Worm (Caenorhabditis elegans) whole organism, L2 larva: ENCODE data around the gene C48B4.6.

Source experiments
- F13H6.1 ChIP-seq: sonication (generic microtip); optimal IDR thresholded peaks from 2 replicates; lab custom pipeline; 2016; ENCODE audit warnings: missing genetic modification characterization, missing compliant biosample characterization
- alr-1 ChIP-seq: fragments of 150-350 bp; optimal IDR thresholded peaks from 2 replicates; lab custom pipeline; 2014; ENCODE audit warnings: missing biosample characterization, missing genetic modification characterization
- aly-2 ChIP-seq: fragments of 150-350 bp; optimal IDR thresholded peaks from 2 replicates; lab custom pipeline; 2014; ENCODE audit warnings: missing biosample characterization, missing genetic modification characterization
- ama-1 ChIP-seq: fragments of 150-350 bp; optimal IDR thresholded peaks from 2 replicates; lab custom pipeline; 2018; ENCODE audit warnings: inconsistent platforms
- blmp-1 ChIP-seq: sonication (generic microtip); optimal IDR thresholded peaks from 2 replicates; lab custom pipeline; 2017; ENCODE audit warnings: missing genetic modification characterization, mild to moderate bottlenecking, missing compliant biosample characterization, antibody characterized with exemption, moderate library complexity; ENCODE audit not compliant: insufficient read depth
- ceh-16 ChIP-seq: fragments of 150-350 bp; optimal IDR thresholded peaks from 2 replicates; lab custom pipeline; 2014; ENCODE audit warnings: missing biosample characterization, missing genetic modification characterization
- crh-2 ChIP-seq: sonication (generic microtip); optimal IDR thresholded peaks from 2 replicates; lab custom pipeline; 2017; ENCODE audit warnings: missing biosample characterization, missing genetic modification characterization
- egl-27 ChIP-seq: sonication (generic microtip); optimal IDR thresholded peaks from 3 replicates; lab custom pipeline; 2017; ENCODE audit warnings: missing biosample characterization, missing genetic modification reagents, missing genetic modification characterization
- elt-1 ChIP-seq: fragments of 150-350 bp; optimal IDR thresholded peaks from 2 replicates; lab custom pipeline; 2014; ENCODE audit warnings: missing biosample characterization, missing genetic modification characterization
- elt-3 ChIP-seq: sonication (generic microtip); optimal IDR thresholded peaks from 2 replicates; lab custom pipeline; 2017; ENCODE audit warnings: missing biosample characterization, missing genetic modification characterization
- fos-1 ChIP-seq: fragments of 150-350 bp; optimal IDR thresholded peaks from 2 replicates; lab custom pipeline; 2014; ENCODE audit warnings: missing biosample characterization, missing genetic modification characterization
- gmeb-1 ChIP-seq: fragments of 150-350 bp; optimal IDR thresholded peaks from 2 replicates; lab custom pipeline; 2014; ENCODE audit warnings: missing biosample characterization, missing genetic modification characterization
- lin-39 ChIP-seq: fragments of 150-350 bp; optimal IDR thresholded peaks from 2 replicates; lab custom pipeline; 2014; ENCODE audit warnings: missing biosample characterization, missing genetic modification reagents, missing genetic modification characterization
- lsy-2 ChIP-seq, 2 experiments: fragments of 150-350 bp in 1 of 2; sonication (generic microtip) in 1 of 2; optimal IDR thresholded peaks; 2 replicates each; lab custom pipeline; 2014 to 2017; ENCODE audit warnings: missing biosample characterization in 2 of 2, missing genetic modification characterization in 2 of 2
- mbf-1 ChIP-seq: sonication (generic microtip); optimal IDR thresholded peaks from 2 replicates; lab custom pipeline; 2017; ENCODE audit warnings: missing biosample characterization, missing genetic modification characterization
- nhr-10 ChIP-seq: sonication (generic microtip); optimal IDR thresholded peaks from 2 replicates; lab custom pipeline; 2017; ENCODE audit warnings: missing biosample characterization, missing genetic modification characterization
- nhr-11 ChIP-seq: fragments of 150-350 bp; optimal IDR thresholded peaks from 2 replicates; lab custom pipeline; 2014; ENCODE audit warnings: missing biosample characterization, missing genetic modification characterization
- nhr-21 ChIP-seq: fragments of 150-350 bp; optimal IDR thresholded peaks from 2 replicates; lab custom pipeline; 2014; ENCODE audit warnings: missing biosample characterization, missing genetic modification characterization
- nhr-23 ChIP-seq: fragments of 150-350 bp; optimal IDR thresholded peaks from 2 replicates; lab custom pipeline; 2014; ENCODE audit warnings: missing biosample characterization, missing genetic modification reagents, missing genetic modification characterization
- nhr-25 ChIP-seq: fragments of 150-350 bp; sonication (generic microtip); optimal IDR thresholded peaks from 3 replicates; lab custom pipeline; 2014; ENCODE audit warnings: missing biosample characterization, missing genetic modification characterization
- nhr-6 ChIP-seq: fragments of 150-350 bp; optimal IDR thresholded peaks from 2 replicates; lab custom pipeline; 2014; ENCODE audit warnings: missing biosample characterization, missing genetic modification characterization
- peb-1 ChIP-seq: fragments of 150-350 bp; optimal IDR thresholded peaks from 2 replicates; lab custom pipeline; 2014; ENCODE audit warnings: missing biosample characterization, missing genetic modification characterization
- sem-4 ChIP-seq: fragments of 150-350 bp; optimal IDR thresholded peaks from 2 replicates; lab custom pipeline; 2014; ENCODE audit warnings: missing biosample characterization, missing genetic modification reagents, missing genetic modification characterization
- skn-1 ChIP-seq: sonication (generic microtip); optimal IDR thresholded peaks from 2 replicates; lab custom pipeline; 2017; ENCODE audit warnings: missing biosample characterization, missing genetic modification characterization
- sma-3 ChIP-seq: sonication (generic microtip); optimal IDR thresholded peaks from 2 replicates; lab custom pipeline; 2016; ENCODE audit warnings: missing genetic modification reagents, missing genetic modification characterization, missing compliant biosample characterization
- sma-9 ChIP-seq, 2 experiments: fragments of 150-350 bp in 1 of 2; sonication (generic microtip) in 1 of 2; optimal IDR thresholded peaks; 2 replicates each; lab custom pipeline; 2014 to 2016; ENCODE audit warnings: missing genetic modification characterization in 2 of 2, mild to moderate bottlenecking in 1 of 2, missing biosample characterization in 1 of 2, missing compliant biosample characterization in 1 of 2, missing genetic modification reagents in 1 of 2, moderate library complexity in 1 of 2
- snpc-4 ChIP-seq: fragments of 150-350 bp; optimal IDR thresholded peaks from 2 replicates; lab custom pipeline; 2014; ENCODE audit warnings: missing biosample characterization, missing genetic modification characterization
- unc-39 ChIP-seq: fragments of 150-350 bp; optimal IDR thresholded peaks from 2 replicates; lab custom pipeline; 2014; ENCODE audit warnings: missing biosample characterization, missing genetic modification characterization
- unc-55 ChIP-seq: fragments of 150-350 bp; sonication (generic microtip); optimal IDR thresholded peaks from 3 replicates; lab custom pipeline; 2014; ENCODE audit warnings: missing biosample characterization, missing genetic modification reagents, missing genetic modification characterization
- unc-62 ChIP-seq: fragments of 150-350 bp; optimal IDR thresholded peaks from 2 replicates; lab custom pipeline; 2014; ENCODE audit warnings: missing biosample characterization, missing genetic modification reagents, missing genetic modification characterization

Gene C48B4.6

DNA sequence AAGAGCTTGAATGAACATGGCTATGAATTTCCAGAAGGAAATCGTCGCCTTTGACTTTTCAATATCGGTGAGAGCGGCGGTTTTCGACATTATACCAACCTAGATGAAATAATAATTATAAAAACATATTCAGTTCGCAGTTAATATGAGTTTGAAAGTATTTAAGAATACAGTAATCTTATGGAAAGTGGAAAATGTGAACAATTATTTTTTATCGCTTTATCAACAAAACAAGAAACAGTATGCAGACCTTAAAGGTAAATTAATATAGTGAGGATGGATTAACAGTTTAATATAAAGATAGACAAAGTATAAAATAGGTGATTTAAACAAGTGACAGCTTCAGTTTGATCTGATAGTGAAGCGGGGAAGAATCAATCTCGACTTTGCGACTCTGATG is at the start of gene C48B4.6:
Gene C48B4.6 (minus strand): TSS at position 101 of the 400 bp plus-strand sequence.
- TF ChIP-seq unc-62 (no peak), nhr-10 (tag; lab: Kevin White, UChicago) (no peak), ceh-16 (tag; lab: Kevin White, UChicago) (no peak)

DNA sequence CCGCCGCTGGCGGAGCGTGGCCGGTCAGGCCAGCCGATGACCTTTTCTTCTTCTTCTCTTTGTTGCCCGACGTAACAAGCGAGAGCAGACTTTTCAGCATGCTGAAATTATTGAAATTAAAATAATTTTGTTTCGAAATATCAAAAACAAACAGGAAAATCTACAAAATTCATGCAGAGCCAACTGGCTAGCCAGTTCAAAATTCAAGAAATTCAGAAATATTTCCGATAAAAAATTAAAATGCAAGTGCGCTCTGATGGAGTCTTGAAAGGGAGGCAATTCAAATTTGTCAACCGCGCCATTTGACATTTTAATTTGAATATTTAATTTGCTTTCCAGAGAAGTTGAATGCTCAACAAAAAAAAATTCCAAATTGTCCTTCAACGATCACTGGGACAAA is 42.3 kb upstream of the C48B4.6 start, which contains the start of gene F58A4.2:
Gene F58A4.2 (minus strand): TSS at position 101 of the 400 bp plus-strand sequence.
- TF ChIP-seq nhr-23 (no peak), skn-1 (tag; lab: Kevin White, UChicago) (no peak), nhr-21 (no peak), unc-62 (no peak), nhr-25 (no peak), unc-39 (tag; lab: Kevin White, UChicago) (no peak), ceh-16 (tag; lab: Kevin White, UChicago) (no peak), F13H6.1 (no peak)

DNA sequence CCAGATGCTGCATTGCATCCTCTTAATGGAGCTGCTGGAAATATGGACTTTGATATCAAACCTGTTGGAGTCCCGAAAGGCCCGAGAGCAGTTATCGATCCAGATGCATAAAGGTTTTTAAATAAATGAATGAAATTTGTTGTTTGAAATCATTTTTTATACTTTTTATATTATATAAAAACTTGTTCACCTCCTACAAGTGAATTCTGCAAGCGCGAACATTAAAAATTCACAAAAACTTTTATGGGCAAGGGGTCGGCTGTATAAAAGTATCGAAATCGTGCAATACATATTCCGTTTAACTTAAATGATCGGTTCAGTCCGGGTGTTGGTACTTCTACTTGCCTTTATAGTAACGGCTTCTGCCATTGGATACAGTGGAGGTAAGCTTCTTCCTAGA is 39.8 kb upstream of the C48B4.6 start, which contains the start of gene F58A4.1:
Gene F58A4.1 (plus strand): TSS at position 301 of the 400 bp plus-strand sequence.
- no peak for TF ChIP-seq nhr-25

DNA sequence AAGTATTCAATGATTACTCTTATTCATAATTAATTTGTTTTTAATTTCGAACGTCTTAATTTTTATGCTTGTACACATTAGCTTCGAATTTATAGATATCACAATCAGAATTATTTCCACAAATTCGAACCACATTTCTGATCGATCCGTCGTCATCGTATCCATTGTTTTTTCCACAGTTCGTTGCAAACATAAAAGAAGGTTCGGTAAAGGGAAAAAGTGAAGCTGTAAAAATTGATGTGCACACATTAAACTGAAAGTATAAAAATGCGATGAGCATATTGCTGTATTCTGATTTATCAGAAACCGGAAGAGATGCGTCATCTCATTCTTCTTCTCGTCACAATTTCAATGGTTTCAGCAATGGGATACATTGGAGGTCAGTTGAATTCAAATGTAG is 38.7 kb upstream of the C48B4.6 start, which contains the start of gene C48B4.12:
Gene C48B4.12 (plus strand): TSS at position 301 of the 400 bp plus-strand sequence.
- TF ChIP-seq nhr-11 (no peak), lin-39 (no peak)
- TF ChIP-seq, all 48 proteins: peak for 0

DNA sequence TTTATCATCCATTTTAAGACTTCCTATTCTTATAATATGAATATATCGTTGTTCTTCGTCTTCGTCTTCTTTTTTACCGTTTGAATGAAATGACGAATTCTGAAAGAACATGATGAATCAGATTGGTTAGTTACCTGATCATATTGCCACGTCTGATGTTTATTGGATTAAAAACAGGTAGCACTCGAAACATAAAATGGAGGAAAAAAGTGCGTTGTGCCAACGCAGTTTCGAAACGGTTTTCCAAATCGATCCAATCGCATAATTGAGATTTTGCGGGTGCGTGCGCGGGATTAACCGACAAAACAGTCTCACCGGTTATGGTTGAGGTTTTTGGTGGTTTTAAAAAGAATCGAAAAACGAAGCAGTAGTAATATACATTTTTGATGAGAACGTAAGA is 37.2 kb upstream of the C48B4.6 start, which contains the start of gene rom-2:
Gene rom-2 (minus strand): TSS at position 101 of the 400 bp plus-strand sequence.
- no peak for TF ChIP-seq elt-1 (tag; lab: Kevin White, UChicago)
- no peak for TF ChIP-seq egl-27 (tag; lab: Kevin White, UChicago)
- TF ChIP-seq F13H6.1, result no peak
- TF ChIP-seq nhr-6 (tag; lab: Kevin White, UChicago), result no peak
- no peak for TF ChIP-seq aly-2 (tag; lab: Kevin White, UChicago)
- TF ChIP-seq mbf-1 (tag; lab: Kevin White, UChicago), result no peak
- no peak for TF ChIP-seq snpc-4 (tag; lab: Kevin White, UChicago)
- TF ChIP-seq lin-39, result no peak
- TF ChIP-seq elt-3 (tag; lab: Kevin White, UChicago), result no peak
- TF ChIP-seq nhr-10 (tag; lab: Kevin White, UChicago), result no peak

DNA sequence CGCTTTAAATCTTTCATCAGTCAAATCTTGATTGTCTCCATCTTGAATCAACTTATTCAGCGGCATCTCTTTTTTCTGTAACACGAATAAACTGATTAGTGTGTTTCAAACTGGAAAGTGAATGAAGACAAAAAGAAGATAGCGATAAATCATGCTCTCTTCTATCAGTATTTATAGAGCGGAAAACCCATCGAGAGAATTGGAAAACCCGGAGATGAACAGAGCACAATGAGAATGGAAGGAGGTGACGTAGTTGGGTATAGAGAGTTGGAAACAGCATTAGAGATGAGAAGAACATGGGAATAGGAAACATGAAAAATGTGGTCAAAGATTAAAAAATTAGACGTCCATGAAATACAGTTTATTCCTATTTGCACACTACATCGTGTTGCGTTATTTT is 33.8 kb upstream of the C48B4.6 start, which contains the start of gene acox-1.5:
Gene acox-1.5 (minus strand): TSS at position 75 of the 400 bp plus-strand sequence.
- peak; percentile 31 for TF ChIP-seq sma-9 (GFP tag; optimal IDR thresholded peaks at IDR 0.05; lab: Kevin White, UChicago)
- no peak for TF ChIP-seq sma-9 (tag; optimal IDR thresholded peaks at IDR 0.05; lab: Kevin White, UChicago)
- no peak for TF ChIP-seq nhr-10 (tag; lab: Kevin White, UChicago)
- TF ChIP-seq fos-1 (tag; lab: Kevin White, UChicago), result peak; percentile 83
- TF ChIP-seq, all 48 proteins: peak for 2

DNA sequence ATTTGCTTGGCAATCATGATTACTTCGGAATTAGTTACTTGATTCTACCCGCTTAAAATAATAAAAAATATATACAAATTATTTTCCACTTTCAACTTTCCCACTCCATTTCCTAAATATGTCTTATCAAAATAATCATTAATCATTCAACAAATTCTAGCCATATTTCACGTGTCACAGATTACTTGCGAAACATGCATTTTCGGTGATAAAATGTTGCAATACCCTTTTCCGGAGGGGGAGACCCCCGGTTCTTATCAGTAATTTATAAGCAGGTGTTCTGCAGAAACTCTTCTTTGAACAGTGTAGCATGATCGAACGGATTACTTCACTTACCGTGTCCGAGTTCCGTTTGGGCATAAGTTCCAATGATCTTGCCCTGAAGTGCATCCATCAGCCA is 31.8 kb upstream of the C48B4.6 start:
- TF ChIP-seq crh-2 (peak; percentile 44), sma-9 (GFP tag; optimal IDR thresholded peaks at IDR 0.05; lab: Kevin White, UChicago) (peak; percentile 82), sma-9 (tag; optimal IDR thresholded peaks at IDR 0.05; lab: Kevin White, UChicago) (no peak), alr-1 (tag; lab: Kevin White, UChicago) (no peak), unc-39 (tag; lab: Kevin White, UChicago) (no peak), fos-1 (tag; lab: Kevin White, UChicago) (peak; percentile 84)

DNA sequence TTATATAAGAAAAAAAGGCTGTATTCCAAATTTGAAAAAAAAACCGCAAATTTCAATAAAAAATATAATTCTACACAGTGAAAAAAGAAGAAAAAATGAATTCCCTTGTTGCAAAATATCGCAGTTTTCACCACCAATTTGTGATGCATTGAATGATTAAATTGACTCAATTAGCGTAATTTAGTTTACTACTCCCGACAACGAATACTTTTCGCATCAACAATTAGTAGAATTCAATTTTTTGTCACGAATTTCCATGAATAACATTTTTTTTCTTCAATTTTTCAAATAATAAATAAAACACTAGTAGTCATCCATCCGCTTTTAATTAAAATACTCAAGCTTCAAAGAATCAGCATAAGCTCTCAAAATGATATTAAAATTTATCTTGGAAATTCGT is 27.0 kb upstream of the C48B4.6 start:
- TF ChIP-seq nhr-10 (tag; lab: Kevin White, UChicago) (no peak), ama-1 (lab: Kevin White, UChicago) (no peak), sma-9 (GFP tag; optimal IDR thresholded peaks at IDR 0.05; lab: Kevin White, UChicago) (peak; percentile 28), sma-9 (tag; optimal IDR thresholded peaks at IDR 0.05; lab: Kevin White, UChicago) (no peak), blmp-1 (no peak), elt-3 (tag; lab: Kevin White, UChicago) (no peak), unc-55 (no peak), peb-1 (tag; lab: Kevin White, UChicago) (no peak), lsy-2 (tag; optimal IDR thresholded peaks at IDR 0.05; lab: Kevin White, UChicago) (peak; percentile 8 to 40), gmeb-1 (tag; lab: Kevin White, UChicago) (no peak), lin-39 (no peak), sem-4 (tag; lab: Kevin White, UChicago) (peak; percentile 7), skn-1 (tag; lab: Kevin White, UChicago) (no peak), sma-3 (GFP tag; lab: Kevin White, UChicago) (no peak), elt-1 (tag; lab: Kevin White, UChicago) (no peak), crh-2 (no peak)
